Worm (Caenorhabditis elegans): Measurements from ENCODE around the gene cope-1.

Gene cope-1

DNA sequence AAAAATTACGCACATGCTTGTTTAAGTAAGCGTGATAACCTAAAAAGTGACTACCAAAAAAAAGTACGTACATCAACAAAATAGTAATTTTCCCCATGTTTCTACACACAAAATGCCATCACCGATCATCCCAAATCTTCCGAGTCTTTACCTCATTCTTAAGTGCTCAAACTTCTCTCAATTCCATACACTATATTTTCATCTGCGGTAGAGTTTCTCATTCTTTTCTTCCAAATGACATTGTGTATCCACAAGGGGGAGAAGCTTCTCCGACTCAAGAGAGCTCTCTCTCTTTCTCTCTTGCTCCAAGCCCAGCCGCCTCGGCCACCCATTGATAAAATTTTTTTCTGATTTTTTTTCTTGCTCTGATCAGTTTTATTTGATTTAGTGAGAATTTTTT is 16.6 kb upstream of the cope-1 start, which contains the start of gene myo-6:
myo-6 (plus strand) TSS at position 301 of the 400 bp plus-strand sequence.
- no peak for TF ChIP-seq pros-1 (tag; optimal IDR thresholded peaks at IDR 0.05)
- no peak for TF ChIP-seq pat-9 (tag; optimal IDR thresholded peaks at IDR 0.05)
- no peak for TF ChIP-seq ref-2 (tag; optimal IDR thresholded peaks at IDR 0.05)
- no peak for TF ChIP-seq fkh-10 (GFP tag; optimal IDR thresholded peaks at IDR 0.05)
- TF ChIP-seq pag-3 (tag; optimal IDR thresholded peaks at IDR 0.05; ENCODE audit: borderline replicate concordance), result no peak
- TF ChIP-seq C08G9.2 (tag; optimal IDR thresholded peaks at IDR 0.05), result no peak
- no peak for TF ChIP-seq zip-5 (tag; optimal IDR thresholded peaks at IDR 0.05)
- no peak for TF ChIP-seq ceh-18 (tag; optimal IDR thresholded peaks at IDR 0.05)

ce11 chrIII:13411202-13411601 is 14.9 kb upstream of the cope-1 start:
- TF ChIP-seq ceh-2 (tag; optimal IDR thresholded peaks at IDR 0.05) (no peak), npax-4 (tag; optimal IDR thresholded peaks at IDR 0.05) (no peak), ttx-3 (tag; optimal IDR thresholded peaks at IDR 0.05) (no peak), hlh-6 (tag; optimal IDR thresholded peaks at IDR 0.05) (no peak), pros-1 (tag; optimal IDR thresholded peaks at IDR 0.05) (no peak), fax-1 (tag; optimal IDR thresholded peaks at IDR 0.05) (no peak), K09A11.1 (tag; optimal IDR thresholded peaks at IDR 0.05; ENCODE audit: insufficient read depth) (no peak), hlh-30 (tag; optimal IDR thresholded peaks at IDR 0.05; ENCODE audit: insufficient read depth) (no peak), gmeb-2 (tag; optimal IDR thresholded peaks at IDR 0.05) (no peak), fkh-6 (tag; optimal IDR thresholded peaks at IDR 0.05) (no peak), ceh-14 (tag; optimal IDR thresholded peaks at IDR 0.05) (no peak), madf-2 (tag; optimal IDR thresholded peaks at IDR 0.05) (no peak), lim-6 (tag; optimal IDR thresholded peaks at IDR 0.05) (no peak), ceh-9 (tag; optimal IDR thresholded peaks at IDR 0.05) (no peak), lin-11 (tag; optimal IDR thresholded peaks at IDR 0.05) (no peak), zip-5 (tag; optimal IDR thresholded peaks at IDR 0.05) (no peak)

ce11 chrIII:13418975-13419374 is 7.1 kb upstream of the cope-1 start:
- TF ChIP-seq tbx-2 (tag; optimal IDR thresholded peaks at IDR 0.05) (no peak), nhr-11 (tag; optimal IDR thresholded peaks at IDR 0.05) (no peak), zip-5 (tag; optimal IDR thresholded peaks at IDR 0.05) (no peak)

ce11 chrIII:13423414-13423813 is 2.6 kb upstream of the cope-1 start, which contains the start of gene exo-1:
Gene exo-1 (plus strand): TSS chrIII:13423514.
- TF ChIP-seq ceh-31 (tag; optimal IDR thresholded peaks at IDR 0.05), result peak; percentile 63
- no peak for TF ChIP-seq lim-6 (tag; optimal IDR thresholded peaks at IDR 0.05)
- TF ChIP-seq ama-1 (optimal IDR thresholded peaks at IDR 0.05), result no peak
- TF ChIP-seq fkh-10 (GFP tag; optimal IDR thresholded peaks at IDR 0.05), result no peak
- no peak for TF ChIP-seq fkh-6 (tag; optimal IDR thresholded peaks at IDR 0.05)
- TF ChIP-seq nhr-232 (tag; optimal IDR thresholded peaks at IDR 0.05), result no peak
- TF ChIP-seq hlh-30 (tag; optimal IDR thresholded peaks at IDR 0.05; ENCODE audit: insufficient read depth), result no peak
- no peak for TF ChIP-seq sdc-2 (tag; optimal IDR thresholded peaks at IDR 0.05)
- TF ChIP-seq ceh-19 (GFP tag; optimal IDR thresholded peaks at IDR 0.05), result no peak
- TF ChIP-seq ttx-3 (tag; optimal IDR thresholded peaks at IDR 0.05), result no peak
- TF ChIP-seq pax-1 (tag; optimal IDR thresholded peaks at IDR 0.05), result no peak
- TF ChIP-seq eyg-1 (tag; optimal IDR thresholded peaks at IDR 0.05), result no peak
- no peak for TF ChIP-seq sox-4 (tag; optimal IDR thresholded peaks at IDR 0.05)
- no peak for TF ChIP-seq hlh-13 (GFP tag; optimal IDR thresholded peaks at IDR 0.05)
- peak; percentile 28 for TF ChIP-seq fax-1 (tag; optimal IDR thresholded peaks at IDR 0.05)
- TF ChIP-seq nfya-1 (tag; optimal IDR thresholded peaks at IDR 0.05), result no peak
- TF ChIP-seq C08G9.2 (tag; optimal IDR thresholded peaks at IDR 0.05), result peak; percentile 26
- TF ChIP-seq pha-2 (tag; optimal IDR thresholded peaks at IDR 0.05), result no peak
- TF ChIP-seq pros-1 (tag; optimal IDR thresholded peaks at IDR 0.05), result no peak
- TF ChIP-seq nhr-11 (tag; optimal IDR thresholded peaks at IDR 0.05), result no peak
- TF ChIP-seq Y22D7AL.16 (tag; optimal IDR thresholded peaks at IDR 0.05), result no peak
- peak; percentile 31 for TF ChIP-seq tbx-2 (tag; optimal IDR thresholded peaks at IDR 0.05)
- TF ChIP-seq hlh-8 (tag; optimal IDR thresholded peaks at IDR 0.05), result no peak
- TF ChIP-seq pha-4 (tag; optimal IDR thresholded peaks at IDR 0.05), result no peak
- TF ChIP-seq rnt-1 (tag; optimal IDR thresholded peaks at IDR 0.05), result peak; percentile 6
- TF ChIP-seq elt-2 (tag; optimal IDR thresholded peaks at IDR 0.05), result peak; percentile 17
- TF ChIP-seq ceh-14 (tag; optimal IDR thresholded peaks at IDR 0.05), result no peak
- TF ChIP-seq K09A11.1 (tag; optimal IDR thresholded peaks at IDR 0.05; ENCODE audit: insufficient read depth), result no peak
- TF ChIP-seq ceh-2 (tag; optimal IDR thresholded peaks at IDR 0.05), result no peak
- no peak for TF ChIP-seq gmeb-2 (tag; optimal IDR thresholded peaks at IDR 0.05)
- no peak for TF ChIP-seq npax-4 (tag; optimal IDR thresholded peaks at IDR 0.05)
- TF ChIP-seq ceh-18 (tag; optimal IDR thresholded peaks at IDR 0.05), result no peak
- peak; percentile 56 for TF ChIP-seq ets-4 (tag; optimal IDR thresholded peaks at IDR 0.05)
- no peak for TF ChIP-seq ztf-16 (tag; optimal IDR thresholded peaks at IDR 0.05)
- no peak for TF ChIP-seq pag-3 (tag; optimal IDR thresholded peaks at IDR 0.05; ENCODE audit: borderline replicate concordance)
- no peak for TF ChIP-seq hlh-15 (tag; optimal IDR thresholded peaks at IDR 0.05)
- TF ChIP-seq hlh-6 (tag; optimal IDR thresholded peaks at IDR 0.05), result no peak
- TF ChIP-seq C38D4.7 (GFP tag; optimal IDR thresholded peaks at IDR 0.05), result no peak

Data from whole organism, late embryonic.